Fruit fly (Drosophila melanogaster): Measurements from ENCODE around the gene CG9215.

DNA sequence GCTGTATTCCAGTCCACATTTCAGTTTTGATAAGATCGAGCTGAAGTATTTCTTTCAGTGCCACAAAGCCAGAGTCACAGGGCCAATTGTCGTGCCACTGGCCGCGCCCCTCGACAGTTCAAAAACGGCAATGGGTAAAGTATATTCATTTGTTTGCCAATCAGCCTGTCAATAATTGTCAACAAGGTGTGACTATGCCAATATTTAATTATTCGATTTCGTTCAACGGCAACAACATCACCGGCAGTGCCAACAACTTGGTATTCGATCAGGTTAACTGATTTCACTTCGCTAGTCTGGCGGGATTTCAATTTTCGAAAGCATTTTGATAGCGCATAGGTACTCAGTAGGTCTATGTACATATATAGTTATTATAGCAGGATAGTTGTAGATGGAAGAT, 19.8 kb upstream of the CG9215 start:
- TF ChIP-seq Ada2b (GFP tag; IDR thresholded peaks at IDR 0.05) (no peak), Mad (GFP tag; optimal IDR thresholded peaks at IDR 0.05) (no peak), CG6683 (GFP tag; optimal IDR thresholded peaks at IDR 0.05) (no peak), CG11456 (GFP tag; IDR thresholded peaks at IDR 0.05) (0 out of 3 replicates have a peak, but pooled peaks have one; percentile 3), CG9797 (GFP tag; optimal IDR thresholded peaks at IDR 0.05) (no peak), CG16779 (GFP tag; IDR thresholded peaks at IDR 0.05) (no peak), CG11504 (tag; optimal IDR thresholded peaks at IDR 0.05) (peak; percentile 6), usp (GFP tag; optimal IDR thresholded peaks at IDR 0.05) (no peak), CG14050 (GFP tag; IDR thresholded peaks at IDR 0.05) (no peak), ERR (GFP tag; optimal IDR thresholded peaks at IDR 0.05) (no peak), CG34376 (GFP tag; optimal IDR thresholded peaks at IDR 0.05) (no peak), CG9609 (GFP tag; optimal IDR thresholded peaks at IDR 0.05) (no peak), tin (GFP tag; optimal IDR thresholded peaks at IDR 0.05) (no peak)

Measured in whole organism, embryonic.